Fruit fly (Drosophila melanogaster): ENCODE measurements around the gene gdrd.

Gene gdrd

DNA sequence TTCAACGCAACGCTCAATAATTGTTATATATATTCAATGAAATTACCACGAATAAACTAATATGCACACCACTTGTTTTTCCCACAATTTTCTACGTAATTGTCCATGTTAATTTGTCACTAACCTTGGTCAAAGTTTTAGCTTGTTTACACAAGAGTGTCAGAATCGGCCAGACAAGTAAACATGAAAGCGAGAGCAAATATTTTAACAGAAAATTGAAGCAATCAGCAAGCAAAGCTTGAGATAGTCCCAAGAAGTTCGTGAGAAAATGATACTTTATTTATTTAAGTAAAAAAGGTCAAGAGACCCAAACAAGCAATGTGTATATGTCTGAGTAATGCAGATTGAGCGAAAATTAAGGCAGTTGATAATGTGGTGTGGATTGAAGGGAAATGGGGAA is 16.9 kb downstream of the gdrd start:
- TF ChIP-seq CG6163 (GFP tag; IDR thresholded peaks at IDR 0.05) (no peak; the same call in 2 of the 3 replicates), CG1621 (tag; optimal IDR thresholded peaks at IDR 0.05) (no peak), CG6792 (GFP tag; optimal IDR thresholded peaks at IDR 0.05) (peak; percentile 28), Eip78C (GFP tag) (peak; percentile 54), eg (GFP tag; IDR thresholded peaks at IDR 0.05) (no peak), Met (GFP tag; optimal IDR thresholded peaks at IDR 0.05) (peak; percentile 42), CG10669 (GFP tag; optimal IDR thresholded peaks at IDR 0.05) (no peak), esn (GFP tag; optimal IDR thresholded peaks at IDR 0.05) (peak; percentile 46), Sox102F (GFP tag; optimal IDR thresholded peaks at IDR 0.05) (peak; percentile 42), Sox14 (GFP tag; optimal IDR thresholded peaks at IDR 0.05) (no peak), topi (GFP tag; optimal IDR thresholded peaks at IDR 0.05) (peak; percentile 32), Ets96B (tag; optimal IDR thresholded peaks at IDR 0.05) (no peak), CG34406 (GFP tag; optimal IDR thresholded peaks at IDR 0.05) (peak; percentile 21), CG11294 (GFP tag; IDR thresholded peaks at IDR 0.05) (no peak), pdm3 (GFP tag; optimal IDR thresholded peaks at IDR 0.05) (no peak), svp (GFP tag) (peak; percentile 85), dac (GFP tag; optimal IDR thresholded peaks at IDR 0.05) (no peak), CG6808 (GFP tag; optimal IDR thresholded peaks at IDR 0.05) (no peak), CG32006 (GFP tag; optimal IDR thresholded peaks at IDR 0.05) (no peak), Hr39 (GFP tag; optimal IDR thresholded peaks at IDR 0.05) (no peak), CG6276 (GFP tag; optimal IDR thresholded peaks at IDR 0.05) (no peak), lz (GFP tag; optimal IDR thresholded peaks at IDR 0.05) (no peak), Hr4 (GFP tag; optimal IDR thresholded peaks at IDR 0.05) (no peak), salr (GFP tag; optimal IDR thresholded peaks at IDR 0.05) (no peak), CG11902 (GFP tag; optimal IDR thresholded peaks at IDR 0.05) (no peak), ss (GFP tag; optimal IDR thresholded peaks at IDR 0.05) (no peak), vri (GFP tag; optimal IDR thresholded peaks at IDR 0.05) (peak; percentile 48), Smox (GFP tag; optimal IDR thresholded peaks at IDR 0.05) (peak; percentile 22), fkh (GFP tag; optimal IDR thresholded peaks at IDR 0.05) (peak; percentile 72), Blimp-1 (GFP tag; optimal IDR thresholded peaks at IDR 0.05) (peak; percentile 11)

DNA sequence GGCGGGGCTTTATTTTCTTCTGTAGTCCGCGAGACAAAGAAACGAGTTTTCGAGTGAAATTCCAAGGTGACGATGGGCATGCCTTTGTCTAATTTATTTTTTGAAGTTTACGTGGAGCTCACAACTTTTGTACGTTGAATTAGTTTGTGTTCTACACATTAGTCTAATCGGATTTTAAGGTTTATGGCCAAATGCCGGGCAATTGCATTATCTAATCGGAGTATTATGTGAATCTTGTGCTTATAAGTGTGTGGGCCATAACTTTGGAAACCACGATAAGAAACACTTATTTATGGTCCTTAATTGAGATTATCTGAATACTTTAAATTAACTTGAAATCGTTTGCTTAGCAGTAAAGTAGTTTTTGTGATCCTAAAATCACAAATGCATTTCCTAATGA is 21.7 kb downstream of the gdrd start:
- TF ChIP-seq CG3919 (GFP tag; optimal IDR thresholded peaks at IDR 0.05), result no peak
- peak; percentile 56 for TF ChIP-seq vri (GFP tag; optimal IDR thresholded peaks at IDR 0.05)

dm6 chr3L:14728460-14728859 is 37.3 kb downstream of the gdrd start, which contains the start of gene CG13473:
CG13473 (plus strand) TSS chr3L:14728760.
- no peak for TF ChIP-seq CG10631 (GFP tag; optimal IDR thresholded peaks at IDR 0.05)
- no peak for TF ChIP-seq Eip93F (GFP tag; optimal IDR thresholded peaks at IDR 0.05)
- TF ChIP-seq Ets96B (tag; optimal IDR thresholded peaks at IDR 0.05), result no peak

dm6 chr3L:14731790-14732189 is 40.6 kb downstream of the gdrd start:
- TF ChIP-seq CG11294 (GFP tag; IDR thresholded peaks at IDR 0.05) (no peak), Eip78C (GFP tag) (peak; percentile 81), dac (GFP tag; optimal IDR thresholded peaks at IDR 0.05) (no peak), Hr4 (GFP tag; optimal IDR thresholded peaks at IDR 0.05) (peak; percentile 25), Met (GFP tag; optimal IDR thresholded peaks at IDR 0.05) (no peak), Ets96B (tag; optimal IDR thresholded peaks at IDR 0.05) (peak; percentile 47), ss (GFP tag; optimal IDR thresholded peaks at IDR 0.05) (peak in 1 of 2 experiments; percentile 33), CG3919 (GFP tag; optimal IDR thresholded peaks at IDR 0.05) (peak; percentile 33), eg (GFP tag; IDR thresholded peaks at IDR 0.05) (peak; percentile 56; the same call in 1 of the 3 replicates), CG10631 (GFP tag; optimal IDR thresholded peaks at IDR 0.05) (peak; percentile 60), net (GFP tag; optimal IDR thresholded peaks at IDR 0.05) (peak; percentile 22), achi (GFP tag; optimal IDR thresholded peaks at IDR 0.05) (peak; percentile 46), Ets21C (GFP tag; optimal IDR thresholded peaks at IDR 0.05) (no peak), Hr39 (GFP tag; optimal IDR thresholded peaks at IDR 0.05) (no peak), CG10669 (GFP tag; optimal IDR thresholded peaks at IDR 0.05) (peak; percentile 38), CG15336 (GFP tag; IDR thresholded peaks at IDR 0.05) (peak; percentile 61), Eip93F (GFP tag; optimal IDR thresholded peaks at IDR 0.05) (no peak), svp (GFP tag) (no peak), fd85E (GFP tag; optimal IDR thresholded peaks at IDR 0.05) (no peak), CG6808 (GFP tag; optimal IDR thresholded peaks at IDR 0.05) (peak; percentile 4), spab (GFP tag; optimal IDR thresholded peaks at IDR 0.05) (peak; percentile 19), Lpt (GFP tag; optimal IDR thresholded peaks at IDR 0.05) (no peak), CG4318 (GFP tag; optimal IDR thresholded peaks at IDR 0.05) (peak; percentile 11), CG6163 (GFP tag; IDR thresholded peaks at IDR 0.05) (no peak), CG3032 (tag; optimal IDR thresholded peaks at IDR 0.05) (no peak), CG32006 (GFP tag; optimal IDR thresholded peaks at IDR 0.05) (peak; percentile 58), CG11762 (GFP tag; optimal IDR thresholded peaks at IDR 0.05; ENCODE audit: insufficient read depth) (peak; percentile 11), CG16779 (tag; optimal IDR thresholded peaks at IDR 0.05) (peak; percentile 22), acj6 (GFP tag; optimal IDR thresholded peaks at IDR 0.05) (peak; percentile 16)
